Fruit fly (Drosophila melanogaster) whole organism, pupa: ENCODE measurements around the gene Dcr-1.

Experiments used
- CG12605 ChIP-seq: fragments of 200-800 bp; sonication (Bioruptor generic); IDR thresholded peaks from 2 replicates; pipeline ENCODE4 v1.3.6; 2022; ENCODE audit warnings: missing biosample characterization, missing genetic modification characterization
- CG13204 ChIP-seq: fragments of 200-800 bp; sonication (Bioruptor generic); optimal IDR thresholded peaks from 2 replicates; lab custom pipeline; 2018; ENCODE audit warnings: missing biosample characterization, mild to moderate bottlenecking, missing genetic modification characterization, moderate library complexity
- CG17806 ChIP-seq: fragments of 200-800 bp; sonication (Bioruptor generic); optimal IDR thresholded peaks from 2 replicates; lab custom pipeline; 2018; ENCODE audit warnings: missing biosample characterization, mild to moderate bottlenecking, missing genetic modification characterization, moderate library complexity
- CG8159 ChIP-seq: fragments of 200-800 bp; sonication (Bioruptor generic); optimal IDR thresholded peaks from 3 replicates; lab custom pipeline; 2018; ENCODE audit warnings: missing biosample characterization, mild to moderate bottlenecking, missing genetic modification characterization, moderate library complexity
- Pif1A ChIP-seq: fragments of 200-800 bp; sonication (Bioruptor generic); optimal IDR thresholded peaks from 3 replicates; lab custom pipeline; 2016; ENCODE audit warnings: missing biosample characterization, missing genetic modification characterization
- Snoo ChIP-seq: fragments of 200-800 bp; sonication (Bioruptor generic); optimal IDR thresholded peaks from 3 replicates; lab custom pipeline; 2017; ENCODE audit warnings: missing biosample characterization, mild to moderate bottlenecking, missing genetic modification characterization, inconsistent platforms
- gl ChIP-seq: fragments of 200-800 bp; sonication (Bioruptor generic); optimal IDR thresholded peaks from 2 replicates; lab custom pipeline; 2018; ENCODE audit warnings: missing biosample characterization, mild to moderate bottlenecking, missing genetic modification characterization
- rn ChIP-seq: fragments of 200-800 bp; sonication (Bioruptor generic); IDR thresholded peaks from 2 replicates; pipeline ENCODE4 v1.3.6; 2022; ENCODE audit warnings: missing biosample characterization, missing genetic modification characterization

Dcr-1 gene

DNA sequence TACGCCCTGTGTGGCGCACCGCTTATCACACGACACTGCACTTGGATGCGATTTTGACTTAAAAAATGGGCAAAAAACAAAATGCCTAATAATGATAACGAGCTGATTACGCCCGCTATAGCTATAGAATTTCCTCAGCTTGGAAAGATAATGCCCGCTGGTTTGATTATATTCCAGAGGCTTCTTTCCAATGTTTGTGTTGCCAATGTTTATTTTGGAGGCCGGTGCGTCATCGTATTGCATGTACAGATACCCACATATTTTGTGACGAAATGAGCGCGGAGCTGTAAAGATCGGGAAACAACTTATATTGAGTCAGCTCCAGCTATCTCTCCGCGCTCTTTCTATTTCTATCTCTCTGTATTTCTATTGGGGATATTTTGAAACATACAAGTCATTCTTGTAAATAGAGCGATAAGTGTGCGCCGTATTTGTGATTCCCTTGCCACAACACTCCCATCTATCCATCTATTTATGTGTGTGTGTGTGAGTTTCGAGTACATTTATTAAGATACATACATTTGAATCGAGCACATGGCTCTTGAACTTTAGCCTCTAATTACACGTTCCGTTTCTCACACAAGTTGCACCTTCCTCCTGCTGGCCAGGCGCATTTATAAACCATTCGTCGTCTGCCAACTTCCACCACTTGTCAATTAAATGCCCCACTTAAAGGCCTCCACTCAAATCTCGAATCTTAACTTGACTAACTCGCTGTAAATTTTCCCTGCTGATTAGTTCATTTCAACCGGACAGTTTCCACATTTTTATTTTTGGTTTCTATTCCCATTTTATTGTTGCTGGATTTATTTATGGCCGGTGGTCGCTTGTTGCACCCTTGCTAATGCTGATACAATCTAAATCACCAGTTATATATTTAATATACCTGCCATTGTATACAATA, 56.6 kb downstream of the Dcr-1 start:
- TF ChIP-seq gl (tag; lab: Kevin White, UChicago) (no peak), CG12605 (GFP tag; lab: Robert Waterston, UW) (no peak), rn (GFP tag; lab: Robert Waterston, UW) (no peak), CG13204 (GFP tag; lab: Kevin White, UChicago) (no peak), Snoo (tag; lab: Kevin White, UChicago) (no peak), CG17806 (tag; lab: Kevin White, UChicago) (no peak), CG8159 (no peak), Pif1A (GFP tag; lab: Kevin White, UChicago) (no peak)
